Worm (Caenorhabditis elegans) whole organism, early embryonic: ENCODE results near the gene mig-5.

Source experiments
- F13C5.2 ChIP-seq: sonication (generic microtip); optimal IDR thresholded peaks from 2 replicates; lab custom pipeline; 2017; ENCODE audit warnings: mild to moderate bottlenecking, missing genetic modification characterization, inconsistent platforms, missing compliant biosample characterization
- ama-1 ChIP-seq: fragments of 150-350 bp; optimal IDR thresholded peaks from 2 replicates; lab custom pipeline; 2014
- ets-7 ChIP-seq: sonication (generic microtip); optimal IDR thresholded peaks from 2 replicates; lab custom pipeline; 2016; ENCODE audit warnings: missing genotype, missing genetic modification characterization, missing compliant biosample characterization
- flt-1 ChIP-seq: fragments of 200-800 bp; sonication (Bioruptor generic); IDR thresholded peaks from 2 replicates; pipeline ENCODE4 v1.3.6; 2022; ENCODE audit warnings: missing genetic modification characterization, missing compliant biosample characterization
- hnd-1 ChIP-seq: sonication (generic microtip); optimal IDR thresholded peaks from 2 replicates; lab custom pipeline; 2016; ENCODE audit warnings: missing genetic modification characterization, missing compliant biosample characterization
- pes-1 ChIP-seq: fragments of 200-800 bp; sonication (Bioruptor generic); IDR thresholded peaks from 2 replicates; pipeline ENCODE4 v1.3.6; 2022; ENCODE audit warnings: missing genetic modification reagents, missing genetic modification characterization, missing compliant biosample characterization
- sea-1 ChIP-seq: fragments of 200-800 bp; sonication (Bioruptor generic); conservative IDR thresholded peaks from 2 replicates; pipeline ENCODE4 v1.3.6; 2022; ENCODE audit warnings: missing genetic modification characterization, missing compliant biosample characterization
- tbx-37 ChIP-seq: fragments of 200-800 bp; sonication (Bioruptor generic); conservative IDR thresholded peaks from 2 replicates; pipeline ENCODE4 v1.3.6; 2022; ENCODE audit warnings: missing genetic modification reagents, missing genetic modification characterization, missing compliant biosample characterization
- tra-4 ChIP-seq: sonication (generic microtip); optimal IDR thresholded peaks from 2 replicates; lab custom pipeline; 2017; ENCODE audit warnings: missing genetic modification characterization, missing compliant biosample characterization

DNA sequence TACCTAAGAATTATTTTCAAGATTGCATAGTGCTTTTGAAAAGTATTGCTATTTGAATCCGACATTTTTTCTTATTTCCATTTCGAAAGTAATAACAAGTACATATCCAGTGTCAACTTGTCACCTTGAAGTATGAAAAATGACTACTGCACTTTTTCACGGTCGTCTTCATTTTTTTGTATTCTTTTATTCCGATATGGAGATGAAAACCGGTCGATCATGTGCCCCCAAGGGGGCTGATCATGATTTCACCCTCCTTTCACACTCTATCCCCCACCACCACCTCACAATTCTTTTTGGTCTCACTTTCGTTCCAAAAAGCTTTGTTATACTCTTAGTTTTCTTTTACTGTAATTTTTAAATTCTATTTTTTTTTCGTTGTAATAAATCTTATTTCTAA lies 41.1 kb upstream of the mig-5 start:
- no peak for TF ChIP-seq hnd-1 (tag; lab: Kevin White, UChicago)
- TF ChIP-seq ama-1 (lab: Kevin White, UChicago) = no peak
- TF ChIP-seq tra-4 (tag; lab: Kevin White, UChicago) = no peak
- TF ChIP-seq F13C5.2 (tag; lab: Kevin White, UChicago) = no peak
- no peak for TF ChIP-seq pes-1 (GFP tag; lab: Robert Waterston, UW)
- TF ChIP-seq tbx-37 (GFP tag; lab: Robert Waterston, UW) = no peak
- no peak for TF ChIP-seq sea-1 (GFP tag; lab: Robert Waterston, UW)
- TF ChIP-seq flt-1 (GFP tag; lab: Robert Waterston, UW) = no peak
- TF ChIP-seq ets-7 (tag; lab: Kevin White, UChicago) = no peak
